Worm (Caenorhabditis elegans) whole organism, L2 larva: ENCODE data around the gene Y22D7AL.6.

Experiments used
- C34F6.9 ChIP-seq: fragments of 150-350 bp; optimal IDR thresholded peaks from 2 replicates; lab custom pipeline; 2014; ENCODE audit warnings: missing biosample characterization, missing genetic modification characterization
- F13H6.1 ChIP-seq: sonication (generic microtip); optimal IDR thresholded peaks from 2 replicates; lab custom pipeline; 2016; ENCODE audit warnings: missing genetic modification characterization, missing compliant biosample characterization
- R02D3.7 ChIP-seq: fragments of 150-350 bp; optimal IDR thresholded peaks from 2 replicates; lab custom pipeline; 2014; ENCODE audit warnings: missing biosample characterization, missing genetic modification characterization
- Y55F3AM.14 ChIP-seq: fragments of 200-800 bp; sonication (Bioruptor generic); optimal IDR thresholded peaks from 2 replicates; lab custom pipeline; 2018; ENCODE audit warnings: mild to moderate bottlenecking, missing genetic modification characterization, missing compliant biosample characterization
- ZK546.5 ChIP-seq: sonication (generic microtip); optimal IDR thresholded peaks from 2 replicates; lab custom pipeline; 2017; ENCODE audit warnings: missing biosample characterization, missing genetic modification characterization
- alr-1 ChIP-seq: fragments of 150-350 bp; optimal IDR thresholded peaks from 2 replicates; lab custom pipeline; 2014; ENCODE audit warnings: missing biosample characterization, missing genetic modification characterization
- aly-2 ChIP-seq: fragments of 150-350 bp; optimal IDR thresholded peaks from 2 replicates; lab custom pipeline; 2014; ENCODE audit warnings: missing biosample characterization, missing genetic modification characterization
- ama-1 ChIP-seq: fragments of 150-350 bp; optimal IDR thresholded peaks from 2 replicates; lab custom pipeline; 2018; ENCODE audit warnings: inconsistent platforms
- blmp-1 ChIP-seq: sonication (generic microtip); optimal IDR thresholded peaks from 2 replicates; lab custom pipeline; 2017; ENCODE audit warnings: missing genetic modification characterization, mild to moderate bottlenecking, missing compliant biosample characterization, antibody characterized with exemption, moderate library complexity; ENCODE audit not compliant: insufficient read depth
- ceh-16 ChIP-seq: fragments of 150-350 bp; optimal IDR thresholded peaks from 2 replicates; lab custom pipeline; 2014; ENCODE audit warnings: missing biosample characterization, missing genetic modification characterization
- ceh-82 ChIP-seq: fragments of 150-350 bp; optimal IDR thresholded peaks from 2 replicates; lab custom pipeline; 2014; ENCODE audit warnings: missing biosample characterization, missing genetic modification characterization
- crh-2 ChIP-seq: sonication (generic microtip); optimal IDR thresholded peaks from 2 replicates; lab custom pipeline; 2017; ENCODE audit warnings: missing biosample characterization, missing genetic modification characterization
- dmd-4 ChIP-seq: sonication (generic microtip); optimal IDR thresholded peaks from 2 replicates; lab custom pipeline; 2017; ENCODE audit warnings: missing biosample characterization, missing genetic modification characterization
- egl-27 ChIP-seq: sonication (generic microtip); optimal IDR thresholded peaks from 3 replicates; lab custom pipeline; 2017; ENCODE audit warnings: missing biosample characterization, missing genetic modification reagents, missing genetic modification characterization
- elt-1 ChIP-seq: fragments of 150-350 bp; optimal IDR thresholded peaks from 2 replicates; lab custom pipeline; 2014; ENCODE audit warnings: missing biosample characterization, missing genetic modification characterization
- elt-3 ChIP-seq: sonication (generic microtip); optimal IDR thresholded peaks from 2 replicates; lab custom pipeline; 2017; ENCODE audit warnings: missing biosample characterization, missing genetic modification characterization
- fos-1 ChIP-seq: fragments of 150-350 bp; optimal IDR thresholded peaks from 2 replicates; lab custom pipeline; 2014; ENCODE audit warnings: missing biosample characterization, missing genetic modification characterization
- gmeb-1 ChIP-seq: fragments of 150-350 bp; optimal IDR thresholded peaks from 2 replicates; lab custom pipeline; 2014; ENCODE audit warnings: missing biosample characterization, missing genetic modification characterization
- lin-11 ChIP-seq: fragments of 150-350 bp; sonication (generic microtip); optimal IDR thresholded peaks from 2 replicates; lab custom pipeline; 2014; ENCODE audit warnings: missing biosample characterization, missing genetic modification characterization, inconsistent platforms, mixed read lengths
- lin-13 ChIP-seq: fragments of 150-350 bp; optimal IDR thresholded peaks from 2 replicates; lab custom pipeline; 2014; ENCODE audit warnings: missing biosample characterization, missing genetic modification reagents, missing genetic modification characterization
- lin-39 ChIP-seq: fragments of 150-350 bp; optimal IDR thresholded peaks from 2 replicates; lab custom pipeline; 2014; ENCODE audit warnings: missing biosample characterization, missing genetic modification reagents, missing genetic modification characterization
- lsy-2 ChIP-seq, 2 experiments: fragments of 150-350 bp in 1 of 2; sonication (generic microtip) in 1 of 2; optimal IDR thresholded peaks; 2 replicates each; lab custom pipeline; 2014 to 2017; ENCODE audit warnings: missing biosample characterization in 2 of 2, missing genetic modification characterization in 2 of 2
- mab-5 ChIP-seq: fragments of 150-350 bp; optimal IDR thresholded peaks from 2 replicates; lab custom pipeline; 2014; ENCODE audit warnings: missing biosample characterization, missing genetic modification characterization
- mbf-1 ChIP-seq: sonication (generic microtip); optimal IDR thresholded peaks from 2 replicates; lab custom pipeline; 2017; ENCODE audit warnings: missing biosample characterization, missing genetic modification characterization
- mdl-1 ChIP-seq, 2 experiments: fragments of 150-350 bp in 1 of 2; sonication (generic microtip) in 1 of 2; optimal IDR thresholded peaks; 2 replicates each; lab custom pipeline; 2017; ENCODE audit warnings: missing biosample characterization in 2 of 2, missing genetic modification characterization in 2 of 2
- nhr-10 ChIP-seq: sonication (generic microtip); optimal IDR thresholded peaks from 2 replicates; lab custom pipeline; 2017; ENCODE audit warnings: missing biosample characterization, missing genetic modification characterization
- nhr-11 ChIP-seq: fragments of 150-350 bp; optimal IDR thresholded peaks from 2 replicates; lab custom pipeline; 2014; ENCODE audit warnings: missing biosample characterization, missing genetic modification characterization
- nhr-12 ChIP-seq: fragments of 150-350 bp; optimal IDR thresholded peaks from 2 replicates; lab custom pipeline; 2014; ENCODE audit warnings: missing biosample characterization, missing genetic modification characterization
- nhr-129 ChIP-seq: fragments of 150-350 bp; optimal IDR thresholded peaks from 2 replicates; lab custom pipeline; 2014; ENCODE audit warnings: missing biosample characterization, missing genetic modification characterization
- nhr-21 ChIP-seq: fragments of 150-350 bp; optimal IDR thresholded peaks from 2 replicates; lab custom pipeline; 2014; ENCODE audit warnings: missing biosample characterization, missing genetic modification characterization
- nhr-23 ChIP-seq: fragments of 150-350 bp; optimal IDR thresholded peaks from 2 replicates; lab custom pipeline; 2014; ENCODE audit warnings: missing biosample characterization, missing genetic modification reagents, missing genetic modification characterization
- nhr-237 ChIP-seq: fragments of 150-350 bp; optimal IDR thresholded peaks from 2 replicates; lab custom pipeline; 2014; ENCODE audit warnings: missing biosample characterization, missing genetic modification characterization
- nhr-25 ChIP-seq: fragments of 150-350 bp; sonication (generic microtip); optimal IDR thresholded peaks from 3 replicates; lab custom pipeline; 2014; ENCODE audit warnings: missing biosample characterization, missing genetic modification characterization
- nhr-6 ChIP-seq: fragments of 150-350 bp; optimal IDR thresholded peaks from 2 replicates; lab custom pipeline; 2014; ENCODE audit warnings: missing biosample characterization, missing genetic modification characterization
- nhr-77 ChIP-seq: fragments of 150-350 bp; optimal IDR thresholded peaks from 2 replicates; lab custom pipeline; 2014; ENCODE audit warnings: missing biosample characterization, missing genetic modification characterization
- peb-1 ChIP-seq: fragments of 150-350 bp; optimal IDR thresholded peaks from 2 replicates; lab custom pipeline; 2014; ENCODE audit warnings: missing biosample characterization, missing genetic modification characterization
- sem-4 ChIP-seq: fragments of 150-350 bp; optimal IDR thresholded peaks from 2 replicates; lab custom pipeline; 2014; ENCODE audit warnings: missing biosample characterization, missing genetic modification reagents, missing genetic modification characterization
- skn-1 ChIP-seq: sonication (generic microtip); optimal IDR thresholded peaks from 2 replicates; lab custom pipeline; 2017; ENCODE audit warnings: missing biosample characterization, missing genetic modification characterization
- sma-3 ChIP-seq: sonication (generic microtip); optimal IDR thresholded peaks from 2 replicates; lab custom pipeline; 2016; ENCODE audit warnings: missing genetic modification reagents, missing genetic modification characterization, missing compliant biosample characterization
- sma-9 ChIP-seq, 2 experiments: fragments of 150-350 bp in 1 of 2; sonication (generic microtip) in 1 of 2; optimal IDR thresholded peaks; 2 replicates each; lab custom pipeline; 2014 to 2016; ENCODE audit warnings: missing genetic modification characterization in 2 of 2, mild to moderate bottlenecking in 1 of 2, missing biosample characterization in 1 of 2, missing compliant biosample characterization in 1 of 2, missing genetic modification reagents in 1 of 2, moderate library complexity in 1 of 2
- snpc-4 ChIP-seq: fragments of 150-350 bp; optimal IDR thresholded peaks from 2 replicates; lab custom pipeline; 2014; ENCODE audit warnings: missing biosample characterization, missing genetic modification characterization
- unc-39 ChIP-seq: fragments of 150-350 bp; optimal IDR thresholded peaks from 2 replicates; lab custom pipeline; 2014; ENCODE audit warnings: missing biosample characterization, missing genetic modification characterization
- unc-55 ChIP-seq: fragments of 150-350 bp; sonication (generic microtip); optimal IDR thresholded peaks from 3 replicates; lab custom pipeline; 2014; ENCODE audit warnings: missing biosample characterization, missing genetic modification reagents, missing genetic modification characterization
- unc-62 ChIP-seq: fragments of 150-350 bp; optimal IDR thresholded peaks from 2 replicates; lab custom pipeline; 2014; ENCODE audit warnings: missing biosample characterization, missing genetic modification reagents, missing genetic modification characterization
- zag-1 ChIP-seq: fragments of 150-350 bp; optimal IDR thresholded peaks from 2 replicates; lab custom pipeline; 2014; ENCODE audit warnings: missing biosample characterization, missing genetic modification characterization
- ztf-1 ChIP-seq: fragments of 200-800 bp; sonication (Bioruptor generic); conservative IDR thresholded peaks from 2 replicates; pipeline ENCODE4 v1.3.6; 2022; ENCODE audit warnings: missing genetic modification characterization, missing compliant biosample characterization
- ztf-11 ChIP-seq: sonication (generic microtip); optimal IDR thresholded peaks from 2 replicates; lab custom pipeline; 2017; ENCODE audit warnings: missing biosample characterization, missing genetic modification characterization
- ztf-4 ChIP-seq: fragments of 150-350 bp; optimal IDR thresholded peaks from 2 replicates; lab custom pipeline; 2014; ENCODE audit warnings: missing biosample characterization, missing genetic modification characterization

Y22D7AL.6 gene

DNA sequence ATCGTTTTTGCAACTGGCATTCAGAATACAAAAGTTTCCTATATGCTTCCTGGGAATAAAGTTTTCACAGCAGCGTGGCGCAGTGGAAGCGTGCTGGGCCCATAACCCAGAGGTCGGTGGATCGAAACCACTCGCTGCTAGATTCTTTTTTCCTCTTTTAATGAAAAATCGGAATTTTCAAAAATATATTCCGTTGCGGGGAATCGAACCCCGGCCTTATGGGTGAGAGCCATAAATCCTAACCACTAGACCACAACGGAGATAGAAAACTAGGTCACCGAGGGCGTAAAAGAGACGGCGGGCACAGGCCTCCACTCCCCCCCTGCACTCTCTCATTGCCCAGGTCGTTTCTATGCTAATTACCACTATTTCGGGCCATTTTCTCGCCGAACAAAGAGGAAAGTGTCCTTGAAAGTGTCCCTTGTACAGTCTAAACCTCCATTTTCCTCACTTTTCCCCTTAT is at the start of gene Y22D7AL.6:
Gene Y22D7AL.6 (plus strand): TSS at position 413 of the 463 bp plus-strand sequence.
- peak; percentile 5 for TF ChIP-seq C34F6.9
- peak; percentile 46 for TF ChIP-seq Y55F3AM.14
- TF ChIP-seq F13H6.1 (tag; lab: Kevin White, UChicago): peak; percentile 19
- TF ChIP-seq ZK546.5 (tag; lab: Kevin White, UChicago): no peak
- no peak for TF ChIP-seq mdl-1 (tag; optimal IDR thresholded peaks at IDR 0.05; lab: Kevin White, UChicago)
- no peak for TF ChIP-seq nhr-129
- no peak for TF ChIP-seq nhr-10
- TF ChIP-seq alr-1 (tag; lab: Kevin White, UChicago): no peak
- no peak for TF ChIP-seq ceh-16 (tag; lab: Kevin White, UChicago)
- TF ChIP-seq lsy-2 (tag; optimal IDR thresholded peaks at IDR 0.05; lab: Kevin White, UChicago): peak; percentile 24 to 47
- TF ChIP-seq ceh-82 (tag; lab: Kevin White, UChicago): no peak
- no peak for TF ChIP-seq zag-1 (tag; lab: Kevin White, UChicago)
- peak; percentile 3 for TF ChIP-seq unc-55
- TF ChIP-seq lin-39 (tag; lab: Kevin White, UChicago): no peak
- TF ChIP-seq lin-11 (tag; lab: Kevin White, UChicago): peak; percentile 14
- TF ChIP-seq gmeb-1 (tag; lab: Kevin White, UChicago): peak; percentile 37
- TF ChIP-seq nhr-237 (tag; lab: Kevin White, UChicago): no peak
- no peak for TF ChIP-seq dmd-4 (tag; lab: Kevin White, UChicago)
- TF ChIP-seq sma-9 (GFP tag; optimal IDR thresholded peaks at IDR 0.05; lab: Kevin White, UChicago): peak; percentile 6
- TF ChIP-seq sma-9 (tag; optimal IDR thresholded peaks at IDR 0.05; lab: Kevin White, UChicago): no peak
- TF ChIP-seq blmp-1 (tag; lab: Kevin White, UChicago): peak; percentile 21
- no peak for TF ChIP-seq nhr-6 (tag; lab: Kevin White, UChicago)
- no peak for TF ChIP-seq nhr-23 (tag; lab: Kevin White, UChicago)
- TF ChIP-seq elt-1 (tag; lab: Kevin White, UChicago): no peak
- TF ChIP-seq fos-1 (tag; lab: Kevin White, UChicago): no peak
- peak; percentile 35 for TF ChIP-seq lin-13
- TF ChIP-seq elt-3 (tag; lab: Kevin White, UChicago): no peak

DNA sequence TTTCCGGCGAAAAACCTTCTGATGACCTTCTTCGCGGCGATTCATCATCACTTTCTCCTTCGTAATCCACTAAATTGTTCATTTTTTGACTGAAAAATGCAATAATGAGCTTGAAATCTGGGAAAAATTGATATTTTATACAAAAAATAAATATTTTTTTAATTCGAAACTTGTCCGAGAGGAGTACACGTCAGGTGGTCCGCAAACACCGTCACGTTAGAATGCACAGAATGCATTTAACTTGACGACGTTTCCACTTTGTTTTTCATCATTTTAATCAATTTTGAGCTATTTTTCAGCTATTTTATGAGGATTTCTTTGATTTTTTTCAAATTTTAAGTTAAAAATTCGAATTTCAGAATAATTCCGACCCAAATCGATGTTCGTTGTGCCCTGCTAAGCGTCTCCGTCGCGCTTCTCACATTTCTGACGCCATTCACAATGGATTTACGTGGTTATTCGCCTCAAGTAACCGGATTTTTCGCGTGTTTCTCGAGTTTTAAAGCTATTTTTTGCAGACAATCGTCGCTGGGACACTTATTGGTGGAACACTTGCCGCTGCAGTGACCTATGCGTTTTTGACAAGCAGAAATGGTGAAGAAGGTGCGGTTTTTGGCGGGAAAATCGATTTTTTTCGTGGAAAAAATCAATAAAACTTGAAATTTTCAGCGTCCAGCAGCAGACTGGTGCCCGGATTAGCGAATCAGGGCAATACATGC is 46.1 kb upstream of the Y22D7AL.6 start, which contains the start of the genes eelo-1 and Y67D2.2:
Gene eelo-1 (minus strand): TSS at position 89 of the 719 bp plus-strand sequence.
Gene Y67D2.2 (plus strand): TSS at position 360 of the 719 bp plus-strand sequence.
- TF ChIP-seq alr-1 (tag; lab: Kevin White, UChicago) (no peak), unc-62 (no peak), F13H6.1 (tag; lab: Kevin White, UChicago) (peak; percentile 53), blmp-1 (tag; lab: Kevin White, UChicago) (peak; percentile 20), egl-27 (tag; lab: Kevin White, UChicago) (no peak), lin-13 (peak; percentile 86), unc-55 (peak; percentile 75), nhr-25 (tag; lab: Kevin White, UChicago) (peak; percentile 55), C34F6.9 (peak; percentile 64), lin-39 (tag; lab: Kevin White, UChicago) (no peak), snpc-4 (tag; lab: Kevin White, UChicago) (peak; percentile 6), nhr-21 (tag; lab: Kevin White, UChicago) (peak; percentile 49), nhr-23 (tag; lab: Kevin White, UChicago) (no peak), crh-2 (peak; percentile 70), ama-1 (lab: Kevin White, UChicago) (no peak), peb-1 (no peak), dmd-4 (tag; lab: Kevin White, UChicago) (no peak), mbf-1 (no peak), aly-2 (tag; lab: Kevin White, UChicago) (no peak), nhr-12 (no peak), fos-1 (tag; lab: Kevin White, UChicago) (no peak), ceh-16 (tag; lab: Kevin White, UChicago) (no peak), Y55F3AM.14 (no peak), nhr-11 (tag; lab: Kevin White, UChicago) (no peak), nhr-237 (tag; lab: Kevin White, UChicago) (no peak), R02D3.7 (tag; lab: Kevin White, UChicago) (no peak), unc-39 (no peak), elt-1 (tag; lab: Kevin White, UChicago) (no peak), zag-1 (tag; lab: Kevin White, UChicago) (no peak), gmeb-1 (tag; lab: Kevin White, UChicago) (peak; percentile 79), ztf-11 (tag; lab: Kevin White, UChicago) (no peak), sem-4 (no peak), sma-3 (GFP tag; lab: Kevin White, UChicago) (peak; percentile 36), skn-1 (tag; lab: Kevin White, UChicago) (no peak), lin-11 (tag; lab: Kevin White, UChicago) (no peak), mab-5 (tag; lab: Kevin White, UChicago) (peak; percentile 2), ztf-1 (GFP tag; lab: Robert Waterston, UW) (no peak), nhr-77 (no peak), ztf-4 (no peak), lsy-2 (tag; optimal IDR thresholded peaks at IDR 0.05; lab: Kevin White, UChicago) (peak; percentile 79 to 89), elt-3 (tag; lab: Kevin White, UChicago) (no peak), ZK546.5 (tag; lab: Kevin White, UChicago) (no peak), mdl-1 (tag; optimal IDR thresholded peaks at IDR 0.05; lab: Kevin White, UChicago) (no peak)
